Fruit fly (Drosophila melanogaster) S2 (cell line): Measurements from ENCODE around the gene CG43739.

Experiments used
- CG8478 ChIP-seq: fragments of >200 bp; optimal IDR thresholded peaks from 2 replicates; lab custom pipeline; 2018
- CTCF ChIP-seq, 2 experiments: fragments of >200 bp; optimal IDR thresholded peaks; 2 replicates each; lab custom pipeline; 2018

dm6 chr2L:20918056-20918674 lies 566 bp downstream of the CG43739 start:
- TF ChIP-seq CTCF (optimal IDR thresholded peaks at IDR 0.05; lab: Kevin White, UChicago) (no peak), CG8478 (lab: Kevin White, UChicago) (no peak)
